Fruit fly (Drosophila melanogaster) whole organism, pupa: ENCODE results near the gene CG32631.

ENCODE experiments used
- CG10348 ChIP-seq: fragments of 200-800 bp; sonication (Bioruptor generic); IDR thresholded peaks from 2 replicates; pipeline ENCODE4 v1.3.6; 2022; ENCODE audit warnings: missing biosample characterization, missing genetic modification characterization
- CG12605 ChIP-seq: fragments of 200-800 bp; sonication (Bioruptor generic); IDR thresholded peaks from 2 replicates; pipeline ENCODE4 v1.3.6; 2022; ENCODE audit warnings: missing biosample characterization, missing genetic modification characterization
- CG13204 ChIP-seq: fragments of 200-800 bp; sonication (Bioruptor generic); optimal IDR thresholded peaks from 2 replicates; lab custom pipeline; 2018; ENCODE audit warnings: missing biosample characterization, mild to moderate bottlenecking, missing genetic modification characterization, moderate library complexity
- CG14655 ChIP-seq: fragments of 200-800 bp; sonication (Bioruptor generic); optimal IDR thresholded peaks from 3 replicates; lab custom pipeline; 2017; ENCODE audit warnings: mild to moderate bottlenecking, missing biosample characterization, missing genetic modification reagents, missing genetic modification characterization
- CG15710 ChIP-seq: fragments of 200-800 bp; sonication (Bioruptor generic); optimal IDR thresholded peaks from 2 replicates; lab custom pipeline; 2018; ENCODE audit warnings: missing biosample characterization, mild to moderate bottlenecking, missing genetic modification characterization, moderate library complexity
- CG17806 ChIP-seq: fragments of 200-800 bp; sonication (Bioruptor generic); optimal IDR thresholded peaks from 2 replicates; lab custom pipeline; 2018; ENCODE audit warnings: missing biosample characterization, mild to moderate bottlenecking, missing genetic modification characterization, moderate library complexity
- CG32121 ChIP-seq: fragments of 200-800 bp; sonication (Bioruptor generic); IDR thresholded peaks from 2 replicates; pipeline ENCODE4 v1.3.6; 2022; ENCODE audit warnings: missing biosample characterization, missing genetic modification characterization
- CG34367 ChIP-seq: fragments of 200-800 bp; sonication (Bioruptor generic); optimal IDR thresholded peaks from 2 replicates; lab custom pipeline; 2018; ENCODE audit warnings: missing biosample characterization, mild to moderate bottlenecking, missing genetic modification characterization
- CG4496 ChIP-seq: fragments of 200-800 bp; sonication (Bioruptor generic); IDR thresholded peaks from 3 replicates; pipeline ENCODE4 v1.3.6; 2022; ENCODE audit warnings: missing biosample characterization, missing genetic modification characterization
- CG8159 ChIP-seq: fragments of 200-800 bp; sonication (Bioruptor generic); optimal IDR thresholded peaks from 3 replicates; lab custom pipeline; 2018; ENCODE audit warnings: missing biosample characterization, mild to moderate bottlenecking, missing genetic modification characterization, moderate library complexity
- CG8301 ChIP-seq: fragments of 200-800 bp; sonication (Bioruptor generic); optimal IDR thresholded peaks from 2 replicates; lab custom pipeline; 2018; ENCODE audit warnings: missing biosample characterization, mild to moderate bottlenecking, missing genetic modification characterization
- CG9948 ChIP-seq: fragments of 200-800 bp; sonication (Bioruptor generic); optimal IDR thresholded peaks from 2 replicates; lab custom pipeline; 2018; ENCODE audit warnings: missing biosample characterization, mild to moderate bottlenecking, missing genetic modification characterization, moderate library complexity
- D1 ChIP-seq: fragments of 200-800 bp; sonication (Bioruptor generic); optimal IDR thresholded peaks from 2 replicates; lab custom pipeline; 2018; ENCODE audit warnings: missing biosample characterization, mild to moderate bottlenecking, missing genetic modification characterization, moderate library complexity
- EcR ChIP-seq: fragments of 200-800 bp; sonication (Bioruptor generic); optimal IDR thresholded peaks from 3 replicates; lab custom pipeline; 2019; ENCODE audit warnings: missing biosample characterization, missing genetic modification characterization, mild to moderate bottlenecking, moderate library complexity, missing genetic modification reagents
- Ets98B ChIP-seq: fragments of 200-800 bp; sonication (Bioruptor generic); IDR thresholded peaks from 2 replicates; pipeline ENCODE4 v1.3.6; 2022; ENCODE audit warnings: missing biosample characterization, missing genetic modification characterization
- Pif1A ChIP-seq: fragments of 200-800 bp; sonication (Bioruptor generic); optimal IDR thresholded peaks from 3 replicates; lab custom pipeline; 2016; ENCODE audit warnings: missing biosample characterization, missing genetic modification characterization
- Pif1B ChIP-seq: fragments of 200-800 bp; sonication (Bioruptor generic); optimal IDR thresholded peaks from 3 replicates; lab custom pipeline; 2016; ENCODE audit warnings: missing biosample characterization, missing genetic modification characterization
- Snoo ChIP-seq: fragments of 200-800 bp; sonication (Bioruptor generic); optimal IDR thresholded peaks from 3 replicates; lab custom pipeline; 2017; ENCODE audit warnings: missing biosample characterization, mild to moderate bottlenecking, missing genetic modification characterization, inconsistent platforms
- fd96Ca ChIP-seq: fragments of 200-800 bp; sonication (Bioruptor generic); IDR thresholded peaks from 3 replicates; pipeline ENCODE4 v1.3.6; 2022; ENCODE audit warnings: missing biosample characterization, missing genetic modification characterization
- gl ChIP-seq: fragments of 200-800 bp; sonication (Bioruptor generic); optimal IDR thresholded peaks from 2 replicates; lab custom pipeline; 2018; ENCODE audit warnings: missing biosample characterization, mild to moderate bottlenecking, missing genetic modification characterization
- rn ChIP-seq: fragments of 200-800 bp; sonication (Bioruptor generic); IDR thresholded peaks from 2 replicates; pipeline ENCODE4 v1.3.6; 2022; ENCODE audit warnings: missing biosample characterization, missing genetic modification characterization

Gene CG32631

DNA sequence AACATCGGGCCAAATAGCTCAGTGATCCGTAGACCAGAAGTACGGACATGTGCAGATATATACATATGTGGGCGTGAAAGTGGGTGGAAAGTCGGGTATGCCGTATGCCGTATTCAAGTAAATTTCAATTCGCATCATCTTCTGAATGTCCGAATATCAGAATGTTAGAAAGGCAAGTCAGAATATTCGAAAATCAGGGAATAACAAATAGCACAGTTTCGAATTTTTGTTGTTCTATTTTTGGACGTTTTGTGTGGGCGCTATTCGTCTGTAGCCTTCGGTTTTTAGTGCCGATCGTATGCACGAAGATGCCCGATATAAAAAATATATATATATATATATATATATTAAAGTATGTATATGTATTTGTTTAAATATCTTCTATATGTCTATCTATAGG, 48.2 kb downstream of the CG32631 start:
- no peak for TF ChIP-seq D1 (tag; lab: Kevin White, UChicago)
- no peak for TF ChIP-seq CG17806 (tag; lab: Kevin White, UChicago)
- no peak for TF ChIP-seq Ets98B (GFP tag; lab: Robert Waterston, UW)
- no peak for TF ChIP-seq CG14655 (GFP tag; lab: Kevin White, UChicago)
- TF ChIP-seq CG9948 (tag; lab: Kevin White, UChicago), result no peak
- TF ChIP-seq CG12605 (GFP tag; lab: Robert Waterston, UW), result no peak
- no peak for TF ChIP-seq CG8159 (tag; lab: Kevin White, UChicago)
- TF ChIP-seq CG8301 (tag; lab: Kevin White, UChicago), result no peak
- TF ChIP-seq CG10348, result no peak
- no peak for TF ChIP-seq CG15710 (tag; lab: Kevin White, UChicago)
- no peak for TF ChIP-seq rn (GFP tag; lab: Robert Waterston, UW)
- no peak for TF ChIP-seq CG32121
- TF ChIP-seq CG4496 (GFP tag; lab: Robert Waterston, UW), result no peak
- TF ChIP-seq EcR, result no peak
- TF ChIP-seq fd96Ca (GFP tag; lab: Robert Waterston, UW), result no peak
- no peak for TF ChIP-seq Pif1A
- no peak for TF ChIP-seq CG13204 (GFP tag; lab: Kevin White, UChicago)
- TF ChIP-seq Snoo (tag; lab: Kevin White, UChicago), result no peak
- no peak for TF ChIP-seq CG34367 (tag; lab: Kevin White, UChicago)
- TF ChIP-seq Pif1B (GFP tag; lab: Kevin White, UChicago), result no peak

DNA sequence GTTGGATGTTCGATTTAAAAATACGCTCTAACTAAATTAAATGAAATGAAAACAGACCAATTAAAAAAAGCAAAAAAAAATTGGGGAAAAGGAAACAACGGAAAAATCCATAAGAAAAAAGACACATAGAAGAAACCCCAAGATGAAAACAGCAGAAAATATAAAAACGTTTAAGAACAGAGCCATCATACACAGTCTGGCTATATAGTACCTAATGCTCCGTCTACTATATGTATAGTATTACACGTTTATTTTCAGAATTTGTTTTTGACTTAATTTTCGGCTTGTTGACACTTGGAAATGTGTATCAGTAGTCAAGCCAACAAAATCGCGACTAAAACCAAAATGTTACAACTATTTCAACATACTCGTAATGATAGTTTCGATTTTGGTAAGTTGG, 49.1 kb downstream of the CG32631 start, which contains the start of gene CG11178:
Gene CG11178, plus strand, starts transcription at position 301 of the 400 bp plus-strand sequence.
- TF ChIP-seq CG32121 (no peak), CG13204 (GFP tag; lab: Kevin White, UChicago) (no peak), CG34367 (tag; lab: Kevin White, UChicago) (no peak), gl (tag; lab: Kevin White, UChicago) (no peak), rn (GFP tag; lab: Robert Waterston, UW) (no peak), CG10348 (no peak), Snoo (tag; lab: Kevin White, UChicago) (no peak), D1 (tag; lab: Kevin White, UChicago) (no peak), Pif1A (no peak), CG14655 (GFP tag; lab: Kevin White, UChicago) (no peak)

DNA sequence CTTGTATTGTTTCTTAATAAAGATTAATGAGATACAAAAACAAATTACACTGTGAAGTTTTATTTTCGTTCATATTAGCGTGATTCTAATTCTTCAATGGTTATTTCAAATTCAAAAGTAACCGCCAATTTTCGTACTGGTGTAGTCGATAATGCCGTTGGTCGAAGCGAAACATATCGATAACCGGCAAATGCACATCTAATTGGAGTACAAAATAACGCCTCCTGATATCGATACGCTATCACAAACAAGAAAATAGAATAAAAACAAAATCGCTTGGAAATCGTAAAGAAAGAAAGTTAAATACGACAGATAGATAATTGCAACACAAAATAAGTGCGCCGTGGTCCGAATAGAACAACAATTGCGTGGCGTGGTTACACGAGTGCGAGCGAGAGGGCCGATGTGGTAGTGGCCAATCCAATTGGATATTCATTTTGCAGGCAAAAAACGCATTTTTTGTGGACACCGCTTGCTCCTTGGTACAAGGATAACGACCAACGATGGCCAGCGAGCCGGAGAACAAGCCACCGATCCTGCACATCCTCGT, 49.7 kb downstream of the CG32631 start:
- no peak for TF ChIP-seq CG8301 (tag; lab: Kevin White, UChicago)
- no peak for TF ChIP-seq D1 (tag; lab: Kevin White, UChicago)
- no peak for TF ChIP-seq Ets98B (GFP tag; lab: Robert Waterston, UW)
- no peak for TF ChIP-seq CG32121
- no peak for TF ChIP-seq CG17806 (tag; lab: Kevin White, UChicago)
- TF ChIP-seq Pif1B (GFP tag; lab: Kevin White, UChicago), result no peak
- no peak for TF ChIP-seq fd96Ca (GFP tag; lab: Robert Waterston, UW)
- no peak for TF ChIP-seq CG4496 (GFP tag; lab: Robert Waterston, UW)
- TF ChIP-seq CG9948 (tag; lab: Kevin White, UChicago), result no peak
- no peak for TF ChIP-seq CG14655 (GFP tag; lab: Kevin White, UChicago)
- no peak for TF ChIP-seq CG13204 (GFP tag; lab: Kevin White, UChicago)
- TF ChIP-seq gl (tag; lab: Kevin White, UChicago), result no peak
- no peak for TF ChIP-seq CG15710 (tag; lab: Kevin White, UChicago)
- TF ChIP-seq CG12605 (GFP tag; lab: Robert Waterston, UW), result no peak
- TF ChIP-seq rn (GFP tag; lab: Robert Waterston, UW), result no peak
- no peak for TF ChIP-seq CG10348
- no peak for TF ChIP-seq CG8159 (tag; lab: Kevin White, UChicago)
- TF ChIP-seq, all 21 proteins: peak for 0
